Fruit fly (Drosophila melanogaster) whole organism, embryonic: ENCODE data around the gene grass.

Experiments used
- Abd-B ChIP-seq: fragments of 200-800 bp; sonication (Bioruptor generic); optimal IDR thresholded peaks from 2 replicates; lab custom pipeline; 2018; ENCODE audit warnings: missing biosample characterization, mild to moderate bottlenecking, missing genetic modification characterization, moderate library complexity
- Adf1 ChIP-seq: fragments of 200-800 bp; sonication (Bioruptor generic); IDR thresholded peaks from 2 replicates; pipeline ENCODE4 v1.3.6; 2022; ENCODE audit warnings: missing biosample characterization, missing genetic modification characterization
- CG12071 ChIP-seq: fragments of 200-800 bp; sonication (Bioruptor generic); optimal IDR thresholded peaks from 3 replicates; lab custom pipeline; 2018; ENCODE audit warnings: missing biosample characterization, mild to moderate bottlenecking, missing genetic modification characterization
- CG12236 ChIP-seq: fragments of 200-800 bp; sonication (Bioruptor generic); optimal IDR thresholded peaks from 2 replicates; lab custom pipeline; 2016; ENCODE audit warnings: missing biosample characterization, missing genetic modification characterization
- CG13894 ChIP-seq: fragments of 200-800 bp; sonication (Bioruptor generic); optimal IDR thresholded peaks from 3 replicates; lab custom pipeline; 2018; ENCODE audit warnings: missing biosample characterization, mild to moderate bottlenecking, missing genetic modification characterization, moderate library complexity
- CG14014 ChIP-seq: fragments of 200-800 bp; sonication (Bioruptor generic); IDR thresholded peaks from 2 replicates; pipeline ENCODE4 v1.3.6; 2022; ENCODE audit warnings: missing biosample characterization, missing genetic modification characterization
- CG14441 ChIP-seq: fragments of 200-800 bp; sonication (Bioruptor generic); IDR thresholded peaks from 2 replicates; pipeline ENCODE4 v1.3.6; 2022; ENCODE audit warnings: missing biosample characterization, missing genetic modification characterization
- CG16815 ChIP-seq: fragments of 200-800 bp; sonication (Bioruptor generic); optimal IDR thresholded peaks from 3 replicates; lab custom pipeline; 2017; ENCODE audit warnings: missing biosample characterization, mild to moderate bottlenecking, missing genetic modification characterization
- CG17802 ChIP-seq: fragments of 200-800 bp; sonication (Bioruptor generic); optimal IDR thresholded peaks from 2 replicates; lab custom pipeline; 2018; ENCODE audit warnings: missing biosample characterization, mild to moderate bottlenecking, missing genetic modification characterization, moderate library complexity
- CG18262 ChIP-seq: fragments of 200-800 bp; optimal IDR thresholded peaks from 3 replicates; lab custom pipeline; 2019; ENCODE audit warnings: missing biosample characterization, mild to moderate bottlenecking, missing genetic modification characterization, moderate library complexity
- CG18764 ChIP-seq: fragments of 200-800 bp; sonication (Bioruptor generic); optimal IDR thresholded peaks from 3 replicates; lab custom pipeline; 2016; ENCODE audit warnings: missing biosample characterization, missing genetic modification characterization
- CG31441 ChIP-seq: fragments of 200-800 bp; sonication (Bioruptor generic); IDR thresholded peaks from 2 replicates; pipeline ENCODE4 v1.3.6; 2022; ENCODE audit warnings: missing biosample characterization, missing genetic modification characterization
- CG34376 ChIP-seq: fragments of 200-800 bp; sonication (Bioruptor generic); optimal IDR thresholded peaks from 2 replicates; lab custom pipeline; 2018; ENCODE audit warnings: missing biosample characterization, mild to moderate bottlenecking, missing genetic modification characterization
- CG34422 ChIP-seq: fragments of 200-800 bp; sonication (Bioruptor generic); IDR thresholded peaks from 3 replicates; pipeline ENCODE4 v1.3.6; 2022; ENCODE audit warnings: missing biosample characterization, missing genetic modification characterization
- CG3995 ChIP-seq: fragments of 200-800 bp; sonication (Bioruptor generic); optimal IDR thresholded peaks from 3 replicates; lab custom pipeline; 2016; ENCODE audit warnings: missing biosample characterization, missing genetic modification characterization
- D19B ChIP-seq: fragments of 200-800 bp; sonication (Bioruptor generic); optimal IDR thresholded peaks from 2 replicates; lab custom pipeline; 2017; ENCODE audit warnings: missing biosample characterization, mild to moderate bottlenecking, missing genetic modification characterization
- Fer2 ChIP-seq: fragments of 200-800 bp; sonication (Bioruptor generic); optimal IDR thresholded peaks from 2 replicates; lab custom pipeline; 2018; ENCODE audit warnings: missing biosample characterization, mild to moderate bottlenecking, missing genetic modification characterization, moderate library complexity
- Hmx ChIP-seq: fragments of 200-800 bp; sonication (Bioruptor generic); optimal IDR thresholded peaks from 2 replicates; lab custom pipeline; 2016; ENCODE audit warnings: missing biosample characterization, missing genetic modification characterization
- Pdp1 ChIP-seq, 2 experiments: fragments of 200-800 bp; sonication (Bioruptor generic); optimal IDR thresholded peaks; 3 replicates each; lab custom pipeline; 2016; ENCODE audit warnings: missing biosample characterization in 2 of 2, missing genetic modification characterization in 2 of 2, mild to moderate bottlenecking in 1 of 2, moderate library complexity in 1 of 2
- Side ChIP-seq: fragments of 200-800 bp; sonication (Bioruptor generic); optimal IDR thresholded peaks from 2 replicates; lab custom pipeline; 2016; ENCODE audit warnings: missing biosample characterization, missing genetic modification characterization
- abd-A ChIP-seq: fragments of 200-800 bp; sonication (Bioruptor generic); optimal IDR thresholded peaks from 3 replicates; lab custom pipeline; 2019; ENCODE audit warnings: missing biosample characterization, mild to moderate bottlenecking, missing genetic modification characterization, moderate library complexity
- aop ChIP-seq: fragments of 200-800 bp; sonication (Bioruptor generic); IDR thresholded peaks from 2 replicates; pipeline ENCODE4 v1.3.6; 2022; ENCODE audit warnings: missing biosample characterization, missing genetic modification characterization
- ara ChIP-seq: fragments of 200-800 bp; sonication (Bioruptor generic); IDR thresholded peaks from 2 replicates; pipeline ENCODE4 v1.3.6; 2022; ENCODE audit warnings: missing biosample characterization, missing genetic modification characterization
- ash1 ChIP-seq: fragments of 200-800 bp; sonication (Bioruptor generic); optimal IDR thresholded peaks from 2 replicates; lab custom pipeline; 2018; ENCODE audit warnings: missing biosample characterization, mild to moderate bottlenecking, missing genetic modification characterization
- bigmax ChIP-seq: fragments of 200-800 bp; sonication (Bioruptor generic); optimal IDR thresholded peaks from 2 replicates; lab custom pipeline; 2018; ENCODE audit warnings: missing biosample characterization, mild to moderate bottlenecking, missing genetic modification characterization
- caup ChIP-seq: fragments of 200-800 bp; sonication (Bioruptor generic); optimal IDR thresholded peaks from 3 replicates; lab custom pipeline; 2017; ENCODE audit warnings: missing biosample characterization, mild to moderate bottlenecking, missing genetic modification characterization, moderate library complexity; ENCODE audit not compliant: severe bottlenecking
- chinmo ChIP-seq: fragments of 200-800 bp; sonication (Bioruptor generic); IDR thresholded peaks from 4 replicates; pipeline ENCODE4 v1.3.6; 2022; ENCODE audit warnings: missing biosample characterization, missing genetic modification characterization; ENCODE audit not compliant: partially characterized antibody
- ci ChIP-seq: fragments of 200-800 bp; sonication (Bioruptor generic); IDR thresholded peaks from 3 replicates; pipeline ENCODE4 v1.3.6; 2022; ENCODE audit warnings: missing biosample characterization, missing genetic modification characterization
- crol ChIP-seq: fragments of 200-800 bp; sonication (Bioruptor generic); IDR thresholded peaks from 2 replicates; pipeline ENCODE4 v1.3.6; 2022; ENCODE audit warnings: missing biosample characterization, missing genetic modification characterization
- da ChIP-seq: fragments of 200-800 bp; sonication (Bioruptor generic); optimal IDR thresholded peaks from 2 replicates; lab custom pipeline; 2016; ENCODE audit warnings: missing biosample characterization, missing genetic modification characterization
- dati ChIP-seq: fragments of 200-800 bp; sonication (Bioruptor generic); IDR thresholded peaks from 2 replicates; pipeline ENCODE4 v1.3.6; 2022; ENCODE audit warnings: missing biosample characterization, missing genetic modification characterization
- exex ChIP-seq: fragments of 200-800 bp; sonication (Bioruptor generic); optimal IDR thresholded peaks from 4 replicates; lab custom pipeline; 2018; ENCODE audit warnings: missing biosample characterization, mild to moderate bottlenecking, missing genetic modification characterization, moderate library complexity
- fd3F ChIP-seq: fragments of 200-800 bp; sonication (Bioruptor generic); optimal IDR thresholded peaks from 2 replicates; lab custom pipeline; 2018; ENCODE audit warnings: missing biosample characterization, mild to moderate bottlenecking, missing genetic modification characterization, moderate library complexity
- ftz-f1 ChIP-seq: fragments of 200-800 bp; sonication (Bioruptor generic); optimal IDR thresholded peaks from 2 replicates; lab custom pipeline; 2016; ENCODE audit warnings: missing biosample characterization, missing genetic modification characterization
- gro ChIP-seq: fragments of 200-800 bp; sonication (Bioruptor generic); optimal IDR thresholded peaks from 2 replicates; lab custom pipeline; 2016; ENCODE audit warnings: missing biosample characterization, missing genetic modification characterization
- hb ChIP-seq: fragments of 200-800 bp; sonication (Bioruptor generic); IDR thresholded peaks from 3 replicates; pipeline ENCODE4 v1.3.6; 2022; ENCODE audit warnings: missing biosample characterization, missing genetic modification characterization; ENCODE audit not compliant: partially characterized antibody
- kah ChIP-seq: fragments of 200-800 bp; sonication (Bioruptor generic); optimal IDR thresholded peaks from 2 replicates; lab custom pipeline; 2018; ENCODE audit warnings: missing biosample characterization, mild to moderate bottlenecking, missing genetic modification characterization
- lab ChIP-seq: fragments of 200-800 bp; sonication (Bioruptor generic); optimal IDR thresholded peaks from 3 replicates; lab custom pipeline; 2017; ENCODE audit warnings: missing biosample characterization, missing genetic modification characterization, mild to moderate bottlenecking, moderate library complexity, missing genetic modification reagents
- pzg ChIP-seq: fragments of 200-800 bp; sonication (Bioruptor generic); optimal IDR thresholded peaks from 3 replicates; lab custom pipeline; 2018; ENCODE audit warnings: missing biosample characterization, mild to moderate bottlenecking, missing genetic modification characterization, moderate library complexity
- schlank ChIP-seq: fragments of 200-800 bp; sonication (Bioruptor generic); optimal IDR thresholded peaks from 2 replicates; lab custom pipeline; 2018; ENCODE audit warnings: missing biosample characterization, mild to moderate bottlenecking, missing genetic modification characterization
- slou ChIP-seq: fragments of 200-800 bp; sonication (Bioruptor generic); optimal IDR thresholded peaks from 3 replicates; lab custom pipeline; 2016; ENCODE audit warnings: missing biosample characterization, missing genetic modification characterization
- stc ChIP-seq: fragments of 200-800 bp; sonication (Bioruptor generic); IDR thresholded peaks from 2 replicates; pipeline ENCODE4 v1.3.6; 2022; ENCODE audit warnings: missing biosample characterization, missing genetic modification characterization
- unpg ChIP-seq: fragments of 200-800 bp; sonication (Bioruptor generic); optimal IDR thresholded peaks from 3 replicates; lab custom pipeline; 2018; ENCODE audit warnings: missing biosample characterization, mild to moderate bottlenecking, missing genetic modification characterization, moderate library complexity
- z ChIP-seq: fragments of 200-800 bp; sonication (Bioruptor generic); IDR thresholded peaks from 3 replicates; pipeline ENCODE4 v1.3.6; 2022; ENCODE audit warnings: missing biosample characterization, missing genetic modification characterization

The grass gene

DNA sequence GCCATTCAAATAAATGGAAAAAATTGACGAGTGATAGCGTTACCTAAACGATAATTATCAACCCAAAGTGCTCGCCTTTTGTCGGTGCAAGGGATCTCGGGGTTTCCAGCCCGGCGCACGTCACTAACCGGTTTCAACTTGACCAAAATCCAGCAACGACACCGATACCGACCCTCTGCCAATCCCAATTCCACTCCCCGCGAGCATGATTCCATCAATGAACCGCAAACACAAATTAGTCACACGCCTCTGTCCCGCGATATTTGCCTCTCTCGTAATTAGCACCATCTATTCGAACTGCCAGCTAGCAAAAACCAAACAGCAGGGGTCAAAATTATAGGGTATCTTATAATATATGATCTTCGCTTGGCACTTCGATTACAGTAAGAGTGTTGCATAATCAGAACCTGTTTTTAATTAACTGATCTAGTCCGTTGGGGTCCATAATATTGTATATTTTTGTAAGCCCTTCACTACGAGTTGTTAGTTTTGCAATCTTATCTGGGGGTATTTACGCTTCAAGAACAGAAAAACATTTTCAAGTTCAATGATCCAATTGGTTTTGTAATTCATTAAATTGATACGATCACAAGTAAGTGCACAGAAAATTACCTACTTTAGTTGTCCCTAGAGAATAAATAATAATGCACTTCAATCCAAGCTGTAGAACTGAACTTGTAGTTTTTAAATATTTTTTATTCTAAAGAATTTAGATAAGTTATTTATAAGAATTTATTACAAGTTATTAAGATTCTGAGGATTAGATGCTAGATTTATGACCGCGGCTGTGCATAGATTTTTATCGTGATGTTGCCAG, 4.5 kb upstream of the grass start (continued):
- TF ChIP-seq CG16815 (GFP tag; lab: Kevin White, UChicago): peak; percentile 34

DNA sequence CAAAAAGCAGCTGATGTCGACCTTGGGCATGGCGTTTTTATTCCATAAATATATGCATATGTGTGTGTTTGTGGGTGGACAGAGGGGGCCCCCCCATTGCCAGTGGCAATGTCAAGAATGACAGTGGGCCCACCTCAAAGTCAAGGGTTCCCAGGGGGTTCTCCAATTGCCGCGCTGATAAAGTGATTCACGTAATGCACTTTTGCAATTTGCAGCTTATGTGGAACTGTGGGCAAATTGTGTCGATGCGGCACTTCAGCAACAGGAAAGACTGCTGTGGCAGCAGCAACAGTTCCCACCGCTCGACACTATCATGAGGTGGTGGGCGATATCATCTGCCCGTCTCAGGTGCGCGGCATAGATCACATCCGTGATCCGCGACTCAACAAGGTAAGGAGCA, 3.7 kb upstream of the grass start:
- TF ChIP-seq Adf1 (GFP tag; lab: Robert Waterston, UW) (peak; percentile 3; the same call in 1 of the 2 replicates), ci (GFP tag; lab: Robert Waterston, UW) (no peak), crol (GFP tag; lab: Robert Waterston, UW) (peak; percentile 39; the same call in 1 of the 2 replicates), Hmx (GFP tag; lab: Kevin White, UChicago) (no peak), chinmo (0 out of 4 replicates have a peak, but pooled peaks have one; percentile 31), ftz-f1 (GFP tag; lab: Kevin White, UChicago) (peak; percentile 82)

DNA sequence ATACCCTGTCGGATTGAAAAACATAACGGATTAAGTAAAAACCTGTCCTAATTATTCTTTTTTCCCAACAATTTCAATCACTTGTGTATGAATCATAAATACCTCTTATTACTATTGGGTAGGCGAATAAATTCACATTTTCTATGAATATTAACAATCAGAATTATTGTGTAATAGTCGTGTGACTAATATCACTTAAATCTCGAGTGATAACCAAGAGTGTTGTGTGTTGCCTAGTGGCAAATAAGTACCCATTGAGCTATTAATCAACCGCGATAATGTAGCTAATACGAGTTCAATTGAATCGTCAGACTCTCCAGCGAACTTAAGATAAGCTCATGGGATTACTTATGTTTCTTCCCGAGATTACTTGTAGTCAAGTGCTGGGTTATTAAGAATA, 2.1 kb downstream of the grass start:
- TF ChIP-seq CG12236 (GFP tag; lab: Kevin White, UChicago) (no peak), dati (no peak), ara (GFP tag; lab: Robert Waterston, UW) (no peak), Pdp1 (GFP tag; optimal IDR thresholded peaks at IDR 0.05; lab: Kevin White, UChicago) (peak in 1 of 2 experiments; percentile 69), D19B (GFP tag; lab: Kevin White, UChicago) (peak; percentile 64), CG34376 (peak; percentile 1), kah (GFP tag; lab: Kevin White, UChicago) (no peak), exex (peak; percentile 82), stc (GFP tag; lab: Robert Waterston, UW) (no peak), Fer2 (no peak), gro (GFP tag; lab: Kevin White, UChicago) (peak; percentile 5), hb (GFP tag; lab: Robert Waterston, UW) (no peak)

DNA sequence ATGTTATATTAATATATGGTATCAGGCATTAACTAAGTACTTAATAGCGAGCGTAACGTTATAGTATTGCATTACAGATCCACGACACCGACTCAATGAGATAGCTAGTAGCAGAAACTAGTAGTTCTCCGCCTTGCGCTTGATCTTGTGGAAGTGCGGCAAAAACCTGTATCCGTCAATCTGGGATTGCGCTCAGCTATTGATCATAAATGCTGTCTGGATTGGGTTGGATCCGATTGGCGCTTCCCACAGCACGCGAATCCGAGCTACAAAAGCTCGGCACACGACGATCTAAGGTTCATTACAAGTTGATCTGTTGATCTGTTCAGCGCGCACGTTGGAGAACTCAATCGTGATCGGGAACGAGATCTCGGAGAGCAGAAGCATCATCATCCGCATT, 3.1 kb downstream of the grass start, which contains the start of gene CG5909:
Gene CG5909, plus strand, starts transcription at position 301 of the 400 bp plus-strand sequence.
- no peak for TF ChIP-seq pzg (GFP tag; lab: Kevin White, UChicago)
- TF ChIP-seq z (GFP tag; lab: Robert Waterston, UW): no peak
- TF ChIP-seq CG31441 (GFP tag; lab: Robert Waterston, UW): no peak
- no peak for TF ChIP-seq schlank (tag; lab: Kevin White, UChicago)
- TF ChIP-seq ash1 (GFP tag; lab: Kevin White, UChicago): no peak
- TF ChIP-seq CG3995 (GFP tag; lab: Kevin White, UChicago): no peak
- no peak for TF ChIP-seq caup (GFP tag; lab: Kevin White, UChicago)
- TF ChIP-seq lab: no peak

DNA sequence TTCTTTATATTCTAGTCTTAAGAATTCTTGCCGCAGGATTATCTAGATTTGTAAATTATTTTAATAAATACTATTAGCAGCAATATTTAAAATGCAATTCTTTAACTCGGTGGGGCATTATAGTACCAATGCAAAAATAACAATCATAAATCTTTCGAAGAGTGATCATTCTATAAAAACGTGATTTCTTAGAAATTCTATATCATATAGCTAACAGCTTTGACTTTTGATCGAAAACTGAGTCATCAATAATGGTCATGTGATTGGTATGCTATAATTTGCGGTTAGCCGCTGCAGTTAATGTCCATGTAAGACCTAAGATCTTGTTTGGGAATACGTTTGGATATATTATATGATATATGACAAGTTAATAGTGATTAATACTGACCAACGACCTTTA, 5.1 kb downstream of the grass start, which contains the start of gene ppk31:
Gene ppk31, plus strand, starts transcription at position 301 of the 400 bp plus-strand sequence.
- TF ChIP-seq CG14441 (no peak), unpg (GFP tag; lab: Kevin White, UChicago) (no peak), abd-A (tag; lab: Kevin White, UChicago) (no peak), aop (GFP tag; lab: Robert Waterston, UW) (no peak), slou (GFP tag; lab: Kevin White, UChicago) (no peak), CG14014 (GFP tag; lab: Robert Waterston, UW) (no peak), Abd-B (no peak), fd3F (GFP tag; lab: Kevin White, UChicago) (no peak), da (GFP tag; lab: Kevin White, UChicago) (no peak), CG18764 (no peak), lab (no peak), CG17802 (tag; lab: Kevin White, UChicago) (no peak), CG18262 (tag; lab: Kevin White, UChicago) (no peak), CG12071 (GFP tag; lab: Kevin White, UChicago) (no peak), Side (no peak), CG13894 (tag; lab: Kevin White, UChicago) (no peak), CG34422 (no peak), bigmax (GFP tag; lab: Kevin White, UChicago) (no peak)
